Worm (Caenorhabditis elegans) whole organism, L3 larva: ENCODE results near the gene ttr-41.

Experiments
- aly-2 ChIP-seq: fragments of 150-350 bp; optimal IDR thresholded peaks from 2 replicates; lab custom pipeline; 2014; ENCODE audit warnings: missing biosample characterization, missing genetic modification characterization
- ceh-16 ChIP-seq: sonication (generic microtip); optimal IDR thresholded peaks from 2 replicates; lab custom pipeline; 2017; ENCODE audit warnings: missing biosample characterization, missing genetic modification characterization
- ceh-28 ChIP-seq: fragments of 150-350 bp; optimal IDR thresholded peaks from 2 replicates; lab custom pipeline; 2014; ENCODE audit warnings: missing biosample characterization, missing genetic modification reagents, missing genetic modification characterization
- ceh-82 ChIP-seq: fragments of 150-350 bp; optimal IDR thresholded peaks from 2 replicates; lab custom pipeline; 2014; ENCODE audit warnings: missing biosample characterization, missing genetic modification characterization
- egl-5 ChIP-seq: fragments of 150-350 bp; optimal IDR thresholded peaks from 2 replicates; lab custom pipeline; 2017; ENCODE audit warnings: missing biosample characterization, missing genetic modification reagents, missing genetic modification characterization, inconsistent platforms
- elt-1 ChIP-seq: fragments of 150-350 bp; optimal IDR thresholded peaks from 2 replicates; lab custom pipeline; 2014; ENCODE audit warnings: missing biosample characterization, missing genetic modification characterization
- elt-2 ChIP-seq: sonication (generic microtip); optimal IDR thresholded peaks from 2 replicates; lab custom pipeline; 2016; ENCODE audit warnings: missing genetic modification reagents, mild to moderate bottlenecking, missing genetic modification characterization, missing compliant biosample characterization
- elt-3 ChIP-seq, 3 experiments: fragments of 150-350 bp in 1 of 3; sonication (generic microtip) in 2 of 3; optimal IDR thresholded peaks; 2 replicates in 2 of 3; 4 replicates in 1 of 3; lab custom pipeline; 2014 to 2017; ENCODE audit warnings: missing biosample characterization in 3 of 3, missing genetic modification characterization in 3 of 3
- eor-1 ChIP-seq, 2 experiments: fragments of 150-350 bp; optimal IDR thresholded peaks; 2 replicates each; lab custom pipeline; 2014 to 2018; ENCODE audit warnings: missing biosample characterization in 2 of 2, missing genetic modification characterization in 2 of 2
- fkh-10 ChIP-seq: sonication (generic microtip); optimal IDR thresholded peaks from 2 replicates; lab custom pipeline; 2017; ENCODE audit warnings: missing biosample characterization, missing genetic modification reagents, missing genetic modification characterization
- fkh-2 ChIP-seq: fragments of 150-350 bp; optimal IDR thresholded peaks from 2 replicates; lab custom pipeline; 2014; ENCODE audit warnings: missing biosample characterization, missing genetic modification reagents, missing genetic modification characterization
- fos-1 ChIP-seq: fragments of 150-350 bp; optimal IDR thresholded peaks from 2 replicates; lab custom pipeline; 2014; ENCODE audit warnings: missing biosample characterization, missing genetic modification characterization
- hmg-11 ChIP-seq: sonication (generic microtip); optimal IDR thresholded peaks from 2 replicates; lab custom pipeline; 2016; ENCODE audit warnings: missing genetic modification characterization, missing compliant biosample characterization
- jun-1 ChIP-seq: fragments of 150-350 bp; optimal IDR thresholded peaks from 2 replicates; lab custom pipeline; 2014; ENCODE audit warnings: missing biosample characterization, missing genetic modification reagents, missing genetic modification characterization
- lin-15B ChIP-seq: fragments of 150-350 bp; optimal IDR thresholded peaks from 2 replicates; lab custom pipeline; 2014; ENCODE audit warnings: missing biosample characterization, missing genetic modification characterization
- lin-39 ChIP-seq: fragments of 150-350 bp; optimal IDR thresholded peaks from 2 replicates; lab custom pipeline; 2018; ENCODE audit warnings: missing biosample characterization, missing genetic modification reagents, missing genetic modification characterization
- lsy-12 ChIP-seq: sonication (generic microtip); optimal IDR thresholded peaks from 2 replicates; lab custom pipeline; 2016; ENCODE audit warnings: mild to moderate bottlenecking, missing genetic modification characterization, missing compliant biosample characterization
- mdl-1 ChIP-seq: fragments of 150-350 bp; optimal IDR thresholded peaks from 2 replicates; lab custom pipeline; 2014; ENCODE audit warnings: missing biosample characterization, missing genetic modification characterization
- mml-1 ChIP-seq: fragments of 150-350 bp; sonication (generic microtip); optimal IDR thresholded peaks from 3 replicates; lab custom pipeline; 2014; ENCODE audit warnings: missing biosample characterization, missing genetic modification characterization
- nfya-1 ChIP-seq: sonication (generic microtip); optimal IDR thresholded peaks from 2 replicates; lab custom pipeline; 2017; ENCODE audit warnings: missing genetic modification characterization, mild to moderate bottlenecking, missing compliant biosample characterization, antibody characterized with exemption, moderate library complexity; ENCODE audit not compliant: insufficient read depth
- nhr-11 ChIP-seq: fragments of 150-350 bp; optimal IDR thresholded peaks from 2 replicates; lab custom pipeline; 2014; ENCODE audit warnings: missing biosample characterization, missing genetic modification characterization
- nhr-23 ChIP-seq: fragments of 150-350 bp; optimal IDR thresholded peaks from 2 replicates; lab custom pipeline; 2014; ENCODE audit warnings: missing biosample characterization, missing genetic modification reagents, missing genetic modification characterization
- nhr-237 ChIP-seq: fragments of 150-350 bp; optimal IDR thresholded peaks from 2 replicates; lab custom pipeline; 2014; ENCODE audit warnings: missing biosample characterization, missing genetic modification characterization
- nhr-25 ChIP-seq: sonication (generic microtip); optimal IDR thresholded peaks from 2 replicates; lab custom pipeline; 2017; ENCODE audit warnings: missing biosample characterization, missing genetic modification characterization
- nhr-43 ChIP-seq: sonication (generic microtip); optimal IDR thresholded peaks from 2 replicates; lab custom pipeline; 2016; ENCODE audit warnings: mild to moderate bottlenecking, missing genetic modification characterization, missing compliant biosample characterization; ENCODE audit not compliant: poor library complexity, severe bottlenecking
- nhr-67 ChIP-seq: fragments of 150-350 bp; optimal IDR thresholded peaks from 2 replicates; lab custom pipeline; 2014; ENCODE audit warnings: missing biosample characterization, missing genetic modification characterization
- pqm-1 ChIP-seq: fragments of 150-350 bp; optimal IDR thresholded peaks from 2 replicates; lab custom pipeline; 2017; ENCODE audit warnings: missing biosample characterization, missing genetic modification characterization, inconsistent platforms
- sea-2 ChIP-seq: fragments of 150-350 bp; sonication (generic microtip); optimal IDR thresholded peaks from 4 replicates; lab custom pipeline; 2014; ENCODE audit warnings: missing biosample characterization, missing genetic modification reagents, missing genetic modification characterization
- skn-1 ChIP-seq: fragments of 150-350 bp; optimal IDR thresholded peaks from 2 replicates; lab custom pipeline; 2014; ENCODE audit warnings: missing biosample characterization, missing genetic modification characterization
- tbx-2 ChIP-seq: sonication (generic microtip); optimal IDR thresholded peaks from 2 replicates; lab custom pipeline; 2016; ENCODE audit warnings: mild to moderate bottlenecking, missing genetic modification characterization, missing compliant biosample characterization
- unc-39 ChIP-seq: sonication (generic microtip); optimal IDR thresholded peaks from 4 replicates; lab custom pipeline; 2017; ENCODE audit warnings: missing biosample characterization, missing genetic modification characterization
- unc-62 ChIP-seq: fragments of 150-350 bp; sonication (generic microtip); optimal IDR thresholded peaks from 4 replicates; lab custom pipeline; 2014; ENCODE audit warnings: missing biosample characterization, missing genetic modification reagents, missing genetic modification characterization
- ztf-11 ChIP-seq: fragments of 150-350 bp; optimal IDR thresholded peaks from 2 replicates; lab custom pipeline; 2014; ENCODE audit warnings: missing biosample characterization, missing genetic modification characterization

The ttr-41 gene

ce11 chrII:4727769-4728168 is at the start of gene ttr-41:
Gene ttr-41 (minus strand): TSS chrII:4727869.
- TF ChIP-seq ceh-82 (no peak), eor-1 (tag; optimal IDR thresholded peaks at IDR 0.05; lab: Kevin White, UChicago) (no peak), pqm-1 (tag; lab: Kevin White, UChicago) (no peak), skn-1 (tag; lab: Kevin White, UChicago) (no peak), elt-3 (tag; optimal IDR thresholded peaks at IDR 0.05; lab: Kevin White, UChicago) (no peak), ztf-11 (no peak), lin-39 (tag; lab: Kevin White, UChicago) (no peak), aly-2 (tag; lab: Kevin White, UChicago) (no peak), hmg-11 (tag; lab: Kevin White, UChicago) (no peak), sea-2 (GFP tag; lab: Kevin White, UChicago) (no peak), nfya-1 (tag; lab: Kevin White, UChicago) (no peak), unc-62 (GFP tag; lab: Kevin White, UChicago) (no peak), nhr-23 (tag; lab: Kevin White, UChicago) (no peak), fkh-10 (GFP tag; lab: Kevin White, UChicago) (no peak)

DNA sequence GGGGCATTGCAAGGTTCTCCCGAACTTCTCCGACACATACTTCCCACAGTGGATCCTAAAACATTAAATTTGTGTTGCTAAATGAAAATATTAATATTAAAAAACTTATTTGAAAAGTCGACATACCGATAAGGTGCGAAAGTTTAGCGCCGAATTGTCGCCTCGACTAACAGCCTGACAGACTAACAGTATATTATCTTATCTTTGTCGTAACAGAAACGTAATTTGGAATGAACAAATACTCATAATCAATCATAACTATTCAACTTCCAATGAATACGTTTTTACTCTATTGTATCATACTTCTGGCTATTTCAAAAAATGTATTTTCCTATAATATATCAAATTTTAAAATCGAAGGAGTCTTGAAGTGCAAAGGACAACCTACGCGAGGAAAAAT is 49.3 kb upstream of the ttr-41 start, which contains the start of gene F26G1.11:
Gene F26G1.11 (plus strand): TSS at position 205 of the 400 bp plus-strand sequence.
- TF ChIP-seq nhr-25 (tag; lab: Kevin White, UChicago) (no peak), ceh-28 (no peak), egl-5 (no peak), fkh-2 (no peak), lin-15B (tag; lab: Kevin White, UChicago) (no peak), ceh-16 (tag; lab: Kevin White, UChicago) (no peak), tbx-2 (tag; lab: Kevin White, UChicago) (no peak), jun-1 (tag; lab: Kevin White, UChicago) (peak; percentile 24), elt-2 (peak; percentile 94), fos-1 (tag; lab: Kevin White, UChicago) (no peak), pqm-1 (tag; lab: Kevin White, UChicago) (peak; percentile 81), mml-1 (tag; lab: Kevin White, UChicago) (no peak), nhr-237 (no peak), unc-62 (GFP tag; lab: Kevin White, UChicago) (no peak), nhr-67 (tag; lab: Kevin White, UChicago) (no peak)
- TF ChIP-seq, all 47 proteins: peak for 3

ce11 chrII:4775802-4776201 is 48.1 kb upstream of the ttr-41 start:
- TF ChIP-seq nhr-11, result no peak
- TF ChIP-seq skn-1 (tag; lab: Kevin White, UChicago), result no peak

DNA sequence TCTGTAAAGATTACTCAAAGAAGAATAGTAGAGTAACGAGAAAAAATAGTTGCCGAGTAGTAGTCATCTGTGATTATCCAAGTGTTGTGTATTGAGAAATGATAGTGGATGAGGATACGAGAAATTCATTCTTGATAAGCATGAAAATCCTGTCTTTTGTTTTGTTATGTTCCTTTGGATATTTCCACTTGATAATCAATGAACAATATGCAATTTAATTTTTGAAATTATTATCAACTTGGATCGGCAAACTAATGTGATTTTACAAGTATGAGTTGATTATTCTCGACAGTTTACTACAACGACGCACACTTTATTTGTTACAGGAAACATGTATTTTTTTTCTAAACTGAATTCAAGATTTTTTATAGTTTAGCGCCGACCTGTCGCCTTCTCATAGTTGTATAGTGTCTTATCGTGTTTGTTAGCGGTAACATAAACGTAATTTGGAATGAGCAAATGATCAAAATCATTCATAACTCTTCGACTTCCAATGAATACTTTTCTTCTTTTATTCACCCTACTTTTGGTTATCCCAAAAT is 46.3 kb upstream of the ttr-41 start, which contains the start of the genes F26G1.9 and F26G1.10:
Gene F26G1.9 (minus strand): TSS at position 101 of the 542 bp plus-strand sequence.
Gene F26G1.10 (plus strand): TSS at position 492 of the 542 bp plus-strand sequence.
- TF ChIP-seq ztf-11, result no peak
- TF ChIP-seq elt-2, result peak; percentile 23

ce11 chrII:4772441-4772840 is 44.8 kb upstream of the ttr-41 start:
- TF ChIP-seq nhr-237, result no peak
- TF ChIP-seq fkh-2, result no peak
- TF ChIP-seq nhr-43 (tag; lab: Kevin White, UChicago), result peak; percentile 44
- TF ChIP-seq mdl-1 (tag; lab: Kevin White, UChicago), result no peak
- TF ChIP-seq ceh-28, result no peak
- no peak for TF ChIP-seq unc-39 (tag; lab: Kevin White, UChicago)
- no peak for TF ChIP-seq unc-62 (GFP tag; lab: Kevin White, UChicago)
- TF ChIP-seq ceh-16 (tag; lab: Kevin White, UChicago), result no peak
- TF ChIP-seq nhr-23 (tag; lab: Kevin White, UChicago), result peak; percentile 9
- TF ChIP-seq nfya-1 (tag; lab: Kevin White, UChicago), result no peak
- TF ChIP-seq elt-1 (tag; lab: Kevin White, UChicago), result peak; percentile 16
- peak; percentile 48 for TF ChIP-seq nhr-25 (tag; lab: Kevin White, UChicago)
- no peak for TF ChIP-seq fkh-10 (GFP tag; lab: Kevin White, UChicago)
- no peak for TF ChIP-seq jun-1 (tag; lab: Kevin White, UChicago)
- TF ChIP-seq elt-3 (tag; optimal IDR thresholded peaks at IDR 0.05; lab: Kevin White, UChicago), result peak in 2 of 3 experiments; percentile 18 to 57
- no peak for TF ChIP-seq nhr-67 (tag; lab: Kevin White, UChicago)
- no peak for TF ChIP-seq lsy-12 (tag; lab: Kevin White, UChicago)
- TF ChIP-seq pqm-1 (tag; lab: Kevin White, UChicago), result no peak
